Worm (Caenorhabditis elegans) whole organism, L4/young adult: ENCODE data around the gene C39B10.7.

Source experiments
- W03F9.2 ChIP-seq: fragments of 150-350 bp; optimal IDR thresholded peaks from 2 replicates; lab custom pipeline; 2014; ENCODE audit warnings: missing biosample characterization, missing genetic modification characterization
- dao-5 ChIP-seq: sonication (generic microtip); optimal IDR thresholded peaks from 2 replicates; lab custom pipeline; 2016; ENCODE audit warnings: missing genotype, missing genetic modification characterization, moderate library complexity, missing compliant biosample characterization
- him-1 ChIP-seq: sonication (generic microtip); optimal IDR thresholded peaks from 2 replicates; lab custom pipeline; 2016; ENCODE audit warnings: missing genotype, missing genetic modification reagents, missing genetic modification characterization, missing compliant biosample characterization

Gene C39B10.7

DNA sequence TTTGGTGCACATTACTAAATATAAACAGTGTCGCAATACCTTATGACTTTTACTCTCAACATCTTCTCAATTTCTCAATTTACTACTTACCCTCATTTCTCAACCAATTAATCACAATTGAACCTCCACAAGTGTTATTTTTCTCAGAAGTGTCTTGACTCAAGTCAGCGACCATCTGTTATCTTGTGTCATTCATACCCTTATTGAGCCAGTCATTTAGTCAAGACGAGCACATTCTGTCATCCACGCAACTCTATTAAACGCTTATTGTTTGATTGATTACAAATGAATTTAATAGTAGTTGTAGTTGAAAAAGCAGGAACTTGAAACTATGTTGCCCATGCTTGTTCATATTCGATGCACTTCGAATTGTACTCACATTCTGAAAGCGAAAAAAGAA lies 26.7 kb downstream of the C39B10.7 start:
- TF ChIP-seq dao-5 (tag; lab: Kevin White, UChicago), result no peak
- TF ChIP-seq him-1, result no peak
- TF ChIP-seq W03F9.2 (tag; lab: Kevin White, UChicago), result no peak

ce11 chrX:10505193-10505592 lies 28.5 kb downstream of the C39B10.7 start:
- no peak for TF ChIP-seq him-1
- TF ChIP-seq W03F9.2 (tag; lab: Kevin White, UChicago), result no peak
- no peak for TF ChIP-seq dao-5 (tag; lab: Kevin White, UChicago)

- TF ChIP-seq dao-5 (tag; lab: Kevin White, UChicago) (no peak), W03F9.2 (tag; lab: Kevin White, UChicago) (no peak), him-1 (no peak)
Observed at ce11 chrX:10507971-10508370, 31.3 kb downstream of the C39B10.7 start.

- TF ChIP-seq W03F9.2 (tag; lab: Kevin White, UChicago), result no peak
- TF ChIP-seq him-1, result no peak
- TF ChIP-seq dao-5 (tag; lab: Kevin White, UChicago), result no peak
Observed at ce11 chrX:10514056-10514455, 37.4 kb downstream of the C39B10.7 start.

ce11 chrX:10514834-10515233 lies 38.2 kb downstream of the C39B10.7 start:
- TF ChIP-seq him-1, result no peak
- no peak for TF ChIP-seq W03F9.2 (tag; lab: Kevin White, UChicago)
- TF ChIP-seq dao-5 (tag; lab: Kevin White, UChicago), result no peak

ce11 chrX:10516549-10516948 lies 39.9 kb downstream of the C39B10.7 start:
- TF ChIP-seq dao-5 (tag; lab: Kevin White, UChicago) (no peak), W03F9.2 (tag; lab: Kevin White, UChicago) (no peak), him-1 (no peak)

DNA sequence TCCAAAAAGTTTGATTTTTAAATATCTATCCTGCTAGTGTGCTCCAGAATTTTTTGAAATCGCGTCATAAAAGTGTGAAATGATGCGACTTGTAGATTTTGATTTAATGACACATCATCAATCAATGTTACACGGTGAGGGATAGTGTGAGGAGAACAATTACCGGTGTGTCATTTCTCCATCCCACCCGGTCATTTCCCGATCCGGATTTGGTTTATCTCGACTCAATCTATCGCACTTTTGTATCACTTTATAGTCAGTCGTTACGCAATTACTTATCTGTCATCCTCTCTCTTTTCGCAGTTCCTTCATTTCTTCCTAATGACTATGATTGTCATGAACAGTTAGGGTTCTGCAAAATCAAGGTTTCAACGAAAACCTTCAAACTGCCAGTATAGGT lies 43.5 kb downstream of the C39B10.7 start:
- no peak for TF ChIP-seq W03F9.2 (tag; lab: Kevin White, UChicago)
- TF ChIP-seq dao-5 (tag; lab: Kevin White, UChicago), result no peak

- TF ChIP-seq him-1 (no peak), dao-5 (tag; lab: Kevin White, UChicago) (no peak), W03F9.2 (tag; lab: Kevin White, UChicago) (no peak)
Observed at ce11 chrX:10521313-10521712, 44.6 kb downstream of the C39B10.7 start, which contains the start of gene F14F3.4. TSS of gene F14F3.4 (minus strand) at chrX:10521413.

DNA sequence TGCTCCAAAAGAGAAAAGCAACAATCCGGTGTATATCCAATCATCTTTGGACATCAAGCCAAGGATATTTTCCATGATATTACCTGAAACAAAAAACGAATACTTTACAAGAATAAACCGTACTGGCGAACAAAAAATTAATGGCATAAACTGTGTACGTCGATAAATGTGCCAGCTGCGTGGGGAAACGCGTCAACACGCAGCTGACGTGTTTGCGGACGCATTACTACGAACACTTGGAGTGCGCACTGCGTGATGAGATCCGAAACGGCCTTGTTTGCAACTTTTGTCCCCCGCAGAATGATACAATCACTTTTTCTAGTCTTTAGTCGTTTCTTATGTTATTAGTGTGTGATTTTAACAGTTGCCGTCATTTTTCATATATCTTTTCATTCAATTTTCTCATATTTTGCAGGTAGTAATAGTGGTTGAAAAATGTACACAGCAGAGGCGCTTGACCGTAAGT lies 47.8 kb downstream of the C39B10.7 start, which contains the start of the genes mboa-7 and git-1:
TSS of gene mboa-7 (minus strand) at position 83 of the 466 bp plus-strand sequence.
TSS of gene git-1 (plus strand) at position 416 of the 466 bp plus-strand sequence.
- no peak for TF ChIP-seq him-1

- TF ChIP-seq him-1 (no peak), W03F9.2 (tag; lab: Kevin White, UChicago) (no peak), dao-5 (tag; lab: Kevin White, UChicago) (no peak)
Observed at ce11 chrX:10527414-10527813, 50.7 kb downstream of the C39B10.7 start.
